Worm (Caenorhabditis elegans) whole organism, L4 larva: ENCODE results near the gene C38C3.6.
A peak's percentile ranks its signal among the peaks of the same experiment; 100 is the strongest.

Source experiments
- D1046.2 ChIP-seq: fragments of 200-800 bp; sonication (Bioruptor generic); IDR thresholded peaks from 2 replicates; pipeline ENCODE4 v1.3.6; 2022; ENCODE audit warnings: missing genetic modification characterization, missing compliant biosample characterization
- F44E2.7 ChIP-seq: fragments of 200-800 bp; sonication (Bioruptor generic); IDR thresholded peaks from 2 replicates; pipeline ENCODE4 v2.1.2; 2022; ENCODE audit warnings: missing genetic modification characterization, missing compliant biosample characterization
- Y105C5A.15 ChIP-seq: fragments of 200-800 bp; sonication (Bioruptor generic); IDR thresholded peaks from 2 replicates; pipeline ENCODE4 v1.3.6; 2022; ENCODE audit warnings: missing genetic modification characterization, missing compliant biosample characterization
- Y5F2A.4 ChIP-seq: fragments of 200-800 bp; sonication (Bioruptor generic); optimal IDR thresholded peaks from 2 replicates; lab custom pipeline; 2018; ENCODE audit warnings: mild to moderate bottlenecking, missing genetic modification characterization, missing compliant biosample characterization
- Y75B8A.6 ChIP-seq: fragments of 200-800 bp; sonication (Bioruptor generic); IDR thresholded peaks from 2 replicates; pipeline ENCODE4 v1.3.6; 2022; ENCODE audit warnings: missing genetic modification reagents, missing genetic modification characterization, missing compliant biosample characterization
- ZK337.2 ChIP-seq: fragments of 200-800 bp; sonication (Bioruptor generic); IDR thresholded peaks from 2 replicates; pipeline ENCODE4 v1.3.6; 2022; ENCODE audit warnings: missing genetic modification reagents, missing genetic modification characterization, missing compliant biosample characterization
- aha-1 ChIP-seq: fragments of 150-350 bp; peaks from one replicate; lab custom pipeline; 2014; ENCODE audit warnings: missing biosample characterization, missing genetic modification characterization
- attf-4 ChIP-seq: sonication (generic microtip); optimal IDR thresholded peaks from 3 replicates; lab custom pipeline; 2017; ENCODE audit warnings: missing biosample characterization, missing genetic modification characterization
- ceh-20 ChIP-seq: fragments of 200-800 bp; sonication (Bioruptor generic); IDR thresholded peaks from 2 replicates; pipeline ENCODE4 v1.3.6; 2022; ENCODE audit warnings: missing genetic modification reagents, missing genetic modification characterization, missing compliant biosample characterization
- ceh-32 ChIP-seq: sonication (generic microtip); optimal IDR thresholded peaks from 2 replicates; lab custom pipeline; 2016; ENCODE audit warnings: mild to moderate bottlenecking, missing genetic modification characterization, missing compliant biosample characterization; ENCODE audit not compliant: poor library complexity
- ceh-44 ChIP-seq: fragments of 200-800 bp; sonication (Bioruptor generic); IDR thresholded peaks from 2 replicates; pipeline ENCODE4 v1.3.6; 2022; ENCODE audit warnings: missing genetic modification reagents, missing genetic modification characterization, missing compliant biosample characterization
- daf-16 ChIP-seq, 3 experiments: sonication (generic microtip); optimal IDR thresholded peaks; 2 replicates each; lab custom pipeline; 2016 to 2017; ENCODE audit warnings: missing genetic modification characterization in 3 of 3, missing genetic modification reagents in 3 of 3, mild to moderate bottlenecking in 2 of 3, missing compliant biosample characterization in 2 of 3, missing biosample characterization in 1 of 3, moderate library complexity in 1 of 3
- daf-19 ChIP-seq: fragments of 200-800 bp; sonication (Bioruptor generic); conservative IDR thresholded peaks from 2 replicates; pipeline ENCODE4 v1.3.6; 2022; ENCODE audit warnings: missing genetic modification characterization, missing compliant biosample characterization
- dmd-9 ChIP-seq: fragments of 200-800 bp; sonication (Bioruptor generic); IDR thresholded peaks from 2 replicates; pipeline ENCODE4 v1.3.6; 2022; ENCODE audit warnings: missing genetic modification reagents, missing genetic modification characterization, missing compliant biosample characterization
- dpl-1 ChIP-seq: fragments of 150-350 bp; optimal IDR thresholded peaks from 2 replicates; lab custom pipeline; 2014; ENCODE audit warnings: missing biosample characterization, missing genetic modification reagents, missing genetic modification characterization
- duxl-1 ChIP-seq: sonication (generic microtip); optimal IDR thresholded peaks from 2 replicates; lab custom pipeline; 2016; ENCODE audit warnings: mild to moderate bottlenecking, missing genetic modification characterization, moderate library complexity, missing compliant biosample characterization; ENCODE audit not compliant: poor library complexity
- egl-27 ChIP-seq: sonication (generic microtip); optimal IDR thresholded peaks from 3 replicates; lab custom pipeline; 2017; ENCODE audit warnings: missing biosample characterization, missing genetic modification reagents, missing genetic modification characterization
- egl-43 ChIP-seq: fragments of 200-800 bp; sonication (Bioruptor generic); IDR thresholded peaks from 2 replicates; pipeline ENCODE4 v1.3.6; 2022; ENCODE audit warnings: missing genetic modification reagents, missing genetic modification characterization, missing compliant biosample characterization
- fkh-10 ChIP-seq: fragments of 150-350 bp; optimal IDR thresholded peaks from 2 replicates; lab custom pipeline; 2014; ENCODE audit warnings: missing biosample characterization, missing genetic modification reagents, missing genetic modification characterization
- hmg-1.1 ChIP-seq: fragments of 200-800 bp; sonication (Bioruptor generic); IDR thresholded peaks from 2 replicates; pipeline ENCODE4 v1.3.6; 2022; ENCODE audit warnings: missing genetic modification reagents, missing genetic modification characterization, missing compliant biosample characterization
- jun-1 ChIP-seq: fragments of 150-350 bp; optimal IDR thresholded peaks from 2 replicates; lab custom pipeline; 2014; ENCODE audit warnings: missing biosample characterization, missing genetic modification reagents, missing genetic modification characterization
- lin-1 ChIP-seq: fragments of 200-800 bp; sonication (Bioruptor generic); IDR thresholded peaks from 2 replicates; pipeline ENCODE4 v1.3.6; 2022; ENCODE audit warnings: missing genetic modification reagents, missing genetic modification characterization, missing compliant biosample characterization
- lin-29 ChIP-seq: fragments of 200-800 bp; sonication (Bioruptor generic); IDR thresholded peaks from 2 replicates; pipeline ENCODE4 v1.3.6; 2022; ENCODE audit warnings: missing genetic modification reagents, missing genetic modification characterization, missing compliant biosample characterization
- lin-39 ChIP-seq: fragments of 150-350 bp; optimal IDR thresholded peaks from 2 replicates; lab custom pipeline; 2014; ENCODE audit warnings: missing biosample characterization, missing genetic modification reagents, missing genetic modification characterization
- lir-3 ChIP-seq: sonication (generic microtip); optimal IDR thresholded peaks from 2 replicates; lab custom pipeline; 2016; ENCODE audit warnings: mild to moderate bottlenecking, missing genetic modification characterization, missing compliant biosample characterization
- lsy-2 ChIP-seq, 2 experiments: fragments of 150-350 bp in 1 of 2; sonication (generic microtip) in 1 of 2; optimal IDR thresholded peaks; 2 replicates each; lab custom pipeline; 2014 to 2017; ENCODE audit warnings: missing biosample characterization in 2 of 2, missing genetic modification characterization in 2 of 2
- madf-5 ChIP-seq, 2 experiments: fragments of 200-800 bp; sonication (Bioruptor generic); IDR thresholded peaks; 2 replicates each; pipeline ENCODE4 v1.3.6; 2022; ENCODE audit warnings: missing compliant biosample characterization in 2 of 2, missing genetic modification characterization in 2 of 2
- mdl-1 ChIP-seq, 2 experiments: fragments of 150-350 bp in 1 of 2; sonication (generic microtip) in 1 of 2; optimal IDR thresholded peaks; 2 replicates each; lab custom pipeline; 2014 to 2017; ENCODE audit warnings: missing biosample characterization in 2 of 2, missing genetic modification characterization in 2 of 2
- mdt-29 ChIP-seq: fragments of 200-800 bp; sonication (Bioruptor generic); IDR thresholded peaks from 2 replicates; pipeline ENCODE4 v1.3.6; 2022; ENCODE audit warnings: missing genetic modification reagents, missing genetic modification characterization, missing compliant biosample characterization
- mes-2 ChIP-seq: sonication (generic microtip); optimal IDR thresholded peaks from 2 replicates; lab custom pipeline; 2016; ENCODE audit warnings: missing genotype, mild to moderate bottlenecking, missing genetic modification characterization, missing compliant biosample characterization; ENCODE audit not compliant: poor library complexity, severe bottlenecking
- nhr-10 ChIP-seq: fragments of 150-350 bp; optimal IDR thresholded peaks from 2 replicates; lab custom pipeline; 2014; ENCODE audit warnings: missing biosample characterization, missing genetic modification characterization
- nhr-11 ChIP-seq: fragments of 150-350 bp; optimal IDR thresholded peaks from 2 replicates; lab custom pipeline; 2014; ENCODE audit warnings: missing biosample characterization, missing genetic modification characterization
- nhr-111 ChIP-seq: fragments of 200-800 bp; sonication (Bioruptor generic); optimal IDR thresholded peaks from 2 replicates; lab custom pipeline; 2018; ENCODE audit warnings: mild to moderate bottlenecking, missing genetic modification characterization, missing compliant biosample characterization
- nhr-28 ChIP-seq: fragments of 150-350 bp; optimal IDR thresholded peaks from 2 replicates; lab custom pipeline; 2014; ENCODE audit warnings: missing biosample characterization, missing genetic modification characterization
- nhr-48 ChIP-seq: sonication (generic microtip); optimal IDR thresholded peaks from 2 replicates; lab custom pipeline; 2016; ENCODE audit warnings: mild to moderate bottlenecking, missing genetic modification characterization, missing compliant biosample characterization
- pha-4 ChIP-seq, 2 experiments: fragments of 150-350 bp in 1 of 2; fragments of 200-800 bp in 1 of 2; sonication (Bioruptor generic) in 1 of 2; IDR thresholded peaks in 1 of 2; optimal IDR thresholded peaks in 1 of 2; 2 replicates each; pipeline versions ENCODE4 v1.3.6 to Lab custom; 2014 to 2022; ENCODE audit warnings: missing genetic modification characterization in 2 of 2, missing genetic modification reagents in 2 of 2, missing biosample characterization in 1 of 2, missing compliant biosample characterization in 1 of 2
- php-3 ChIP-seq: fragments of 200-800 bp; sonication (Bioruptor generic); IDR thresholded peaks from 2 replicates; pipeline ENCODE4 v1.3.6; 2022; ENCODE audit warnings: missing genetic modification reagents, missing genetic modification characterization, missing compliant biosample characterization
- pqm-1 ChIP-seq: sonication (generic microtip); optimal IDR thresholded peaks from 2 replicates; lab custom pipeline; 2017; ENCODE audit warnings: missing biosample characterization, missing genetic modification characterization
- saeg-2 ChIP-seq: fragments of 200-800 bp; sonication (Bioruptor generic); IDR thresholded peaks from 2 replicates; pipeline ENCODE4 v1.3.6; 2022; ENCODE audit warnings: missing genetic modification reagents, missing genetic modification characterization, missing compliant biosample characterization
- set-16 ChIP-seq: fragments of 200-800 bp; sonication (Bioruptor generic); IDR thresholded peaks from 2 replicates; pipeline ENCODE4 v1.3.6; 2022; ENCODE audit warnings: missing genetic modification reagents, missing genetic modification characterization, missing compliant biosample characterization
- snpc-1.2 ChIP-seq: fragments of 200-800 bp; sonication (Bioruptor generic); IDR thresholded peaks from 2 replicates; pipeline ENCODE4 v1.3.6; 2022; ENCODE audit warnings: missing genetic modification reagents, missing genetic modification characterization, missing compliant biosample characterization
- snpc-4 ChIP-seq: fragments of 150-350 bp; optimal IDR thresholded peaks from 2 replicates; lab custom pipeline; 2014; ENCODE audit warnings: missing biosample characterization, missing genetic modification characterization
- spr-1 ChIP-seq: sonication (generic microtip); optimal IDR thresholded peaks from 2 replicates; lab custom pipeline; 2016; ENCODE audit warnings: mild to moderate bottlenecking, missing genetic modification characterization, missing compliant biosample characterization
- unc-39 ChIP-seq: sonication (generic microtip); optimal IDR thresholded peaks from 2 replicates; lab custom pipeline; 2017; ENCODE audit warnings: missing biosample characterization, missing genetic modification characterization
- vab-7 ChIP-seq: fragments of 200-800 bp; sonication (Bioruptor generic); IDR thresholded peaks from 2 replicates; pipeline ENCODE4 v1.3.6; 2022; ENCODE audit warnings: missing genetic modification reagents, missing genetic modification characterization, missing compliant biosample characterization
- zag-1 ChIP-seq: fragments of 150-350 bp; optimal IDR thresholded peaks from 2 replicates; lab custom pipeline; 2014; ENCODE audit warnings: missing biosample characterization, missing genetic modification characterization
- zfp-3 ChIP-seq: fragments of 200-800 bp; sonication (Bioruptor generic); conservative IDR thresholded peaks from 2 replicates; pipeline ENCODE4 v1.3.6; 2022; ENCODE audit warnings: missing genetic modification reagents, missing genetic modification characterization, missing compliant biosample characterization
- zip-2 ChIP-seq: fragments of 150-350 bp; optimal IDR thresholded peaks from 2 replicates; lab custom pipeline; 2014; ENCODE audit warnings: missing biosample characterization, missing genetic modification characterization
- ztf-7 ChIP-seq: fragments of 150-350 bp; optimal IDR thresholded peaks from 2 replicates; lab custom pipeline; 2014; ENCODE audit warnings: missing biosample characterization, missing genetic modification characterization

C38C3.6 gene

DNA sequence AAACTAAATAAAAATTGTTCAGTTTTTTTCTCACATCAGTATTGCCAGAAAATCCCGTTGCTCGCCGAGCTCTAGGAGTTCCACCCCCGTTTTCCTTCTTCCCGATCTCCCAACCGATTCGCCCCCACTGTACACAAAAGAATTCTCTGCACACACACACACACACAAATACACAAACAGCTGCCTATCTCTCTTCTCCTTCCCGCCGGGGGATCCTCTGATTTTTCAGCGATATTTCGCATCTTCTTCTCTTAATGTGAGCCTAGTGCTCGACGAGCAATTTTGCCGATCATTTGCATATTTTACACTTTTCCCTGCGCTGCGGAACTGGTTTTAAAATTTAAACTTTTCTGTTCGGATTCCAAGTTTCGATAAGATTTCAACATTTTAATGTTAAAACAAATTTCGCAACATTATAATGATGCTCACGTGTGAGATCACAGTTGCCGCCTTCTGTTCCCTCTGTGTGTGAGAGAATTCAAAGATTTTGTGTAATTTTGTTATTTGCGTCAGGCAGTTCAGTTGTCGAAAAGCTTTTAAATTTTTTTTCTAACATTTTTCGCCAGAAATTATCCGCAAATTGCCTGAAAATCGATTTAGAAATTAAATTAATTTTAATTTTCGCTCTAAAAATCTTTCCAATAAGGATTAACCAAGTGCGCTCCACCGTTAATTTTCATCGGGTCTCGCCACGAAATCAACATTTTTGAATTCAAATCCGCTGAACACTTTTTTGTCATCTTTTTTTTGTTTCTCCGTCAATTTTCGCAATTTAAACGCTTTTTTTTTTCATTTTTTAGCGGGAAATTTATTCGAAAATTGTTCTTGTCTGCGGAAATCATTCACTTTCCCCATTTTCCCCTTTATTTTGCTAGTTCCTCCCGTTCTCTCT is 20.1 kb downstream of the C38C3.6 start (continued):
- TF ChIP-seq nhr-28 (tag; lab: Kevin White, UChicago), result peak; percentile 51
- no peak for TF ChIP-seq lin-1 (GFP tag; lab: Robert Waterston, UW)
- no peak for TF ChIP-seq duxl-1 (tag; lab: Kevin White, UChicago)
- TF ChIP-seq Y5F2A.4 (GFP tag; lab: Kevin White, UChicago), result no peak
- no peak for TF ChIP-seq ceh-32
- TF ChIP-seq snpc-1.2 (GFP tag; lab: Robert Waterston, UW), result no peak
- TF ChIP-seq egl-43 (GFP tag; lab: Robert Waterston, UW), result no peak
- 0 out of 2 replicates have a peak, but pooled peaks have one; percentile 14 for TF ChIP-seq ZK337.2 (GFP tag; lab: Robert Waterston, UW)
- TF ChIP-seq saeg-2 (GFP tag; lab: Robert Waterston, UW), result no peak
- TF ChIP-seq madf-5 (GFP tag; IDR thresholded peaks at IDR 0.05; lab: Robert Waterston, UW), result no peak
- no peak for TF ChIP-seq F44E2.7
- no peak for TF ChIP-seq zip-2 (tag; lab: Kevin White, UChicago)
- TF ChIP-seq lin-39, result no peak
- peak; percentile 52; the same call in 1 of the 2 replicates for TF ChIP-seq vab-7 (GFP tag; lab: Robert Waterston, UW)
- peak; percentile 97 for TF ChIP-seq aha-1 (tag; lab: Kevin White, UChicago)
- TF ChIP-seq attf-4 (tag; lab: Kevin White, UChicago), result no peak
- no peak for TF ChIP-seq D1046.2 (GFP tag; lab: Robert Waterston, UW)
- peak in 1 of 2 experiments; percentile 84 for TF ChIP-seq lsy-2 (tag; optimal IDR thresholded peaks at IDR 0.05; lab: Kevin White, UChicago)
- peak in 1 of 2 experiments; percentile 31 for TF ChIP-seq mdl-1 (tag; optimal IDR thresholded peaks at IDR 0.05; lab: Kevin White, UChicago)
- TF ChIP-seq ceh-44 (GFP tag; lab: Robert Waterston, UW), result no peak
- no peak for TF ChIP-seq ceh-20 (GFP tag; lab: Robert Waterston, UW)
- no peak for TF ChIP-seq spr-1
- no peak for TF ChIP-seq jun-1 (tag; lab: Kevin White, UChicago)
- no peak for TF ChIP-seq pha-4 (GFP tag; IDR thresholded peaks at IDR 0.05; lab: Robert Waterston, UW)
- no peak for TF ChIP-seq pha-4 (tag; optimal IDR thresholded peaks at IDR 0.05; lab: Kevin White, UChicago)
- peak; percentile 17 for TF ChIP-seq nhr-11 (tag; lab: Kevin White, UChicago)
- no peak for TF ChIP-seq zag-1
- TF ChIP-seq dmd-9 (GFP tag; lab: Robert Waterston, UW), result no peak
- no peak for TF ChIP-seq zfp-3 (GFP tag; lab: Robert Waterston, UW)
- no peak for TF ChIP-seq lin-29 (GFP tag; lab: Robert Waterston, UW)
- TF ChIP-seq hmg-1.1, result no peak
- TF ChIP-seq mes-2 (tag; lab: Kevin White, UChicago), result peak; percentile 77
- TF ChIP-seq unc-39, result no peak
- no peak for TF ChIP-seq mdt-29 (GFP tag; lab: Robert Waterston, UW)
- TF ChIP-seq nhr-111 (GFP tag; lab: Kevin White, UChicago), result no peak
- no peak for TF ChIP-seq lir-3 (tag; lab: Kevin White, UChicago)
- no peak for TF ChIP-seq nhr-48
- no peak for TF ChIP-seq egl-27 (tag; lab: Kevin White, UChicago)
- TF ChIP-seq daf-19 (GFP tag; lab: Robert Waterston, UW), result no peak
- peak; percentile 87 for TF ChIP-seq dpl-1 (GFP tag; lab: Kevin White, UChicago)
- no peak for TF ChIP-seq Y75B8A.6 (GFP tag; lab: Robert Waterston, UW)
- TF ChIP-seq ztf-7 (tag; lab: Kevin White, UChicago), result no peak
- peak; percentile 62 for TF ChIP-seq fkh-10 (GFP tag; lab: Kevin White, UChicago)
- no peak for TF ChIP-seq pqm-1 (tag; lab: Kevin White, UChicago)
- TF ChIP-seq nhr-10 (tag; lab: Kevin White, UChicago), result no peak
- TF ChIP-seq php-3 (GFP tag; lab: Robert Waterston, UW), result no peak
- no peak for TF ChIP-seq Y105C5A.15
- TF ChIP-seq snpc-4 (tag; lab: Kevin White, UChicago), result no peak
- no peak for TF ChIP-seq daf-16 (GFP tag; optimal IDR thresholded peaks at IDR 0.05; lab: Kevin White, UChicago)
- TF ChIP-seq daf-16 (tag; optimal IDR thresholded peaks at IDR 0.05; lab: Kevin White, UChicago), result peak; percentile 61
- no peak for TF ChIP-seq set-16 (GFP tag; lab: Robert Waterston, UW)
